Worm (Caenorhabditis elegans): ENCODE results near the gene unc-105.
A peak's percentile ranks its signal among the peaks of the same experiment; 100 is the strongest.

Gene unc-105

DNA sequence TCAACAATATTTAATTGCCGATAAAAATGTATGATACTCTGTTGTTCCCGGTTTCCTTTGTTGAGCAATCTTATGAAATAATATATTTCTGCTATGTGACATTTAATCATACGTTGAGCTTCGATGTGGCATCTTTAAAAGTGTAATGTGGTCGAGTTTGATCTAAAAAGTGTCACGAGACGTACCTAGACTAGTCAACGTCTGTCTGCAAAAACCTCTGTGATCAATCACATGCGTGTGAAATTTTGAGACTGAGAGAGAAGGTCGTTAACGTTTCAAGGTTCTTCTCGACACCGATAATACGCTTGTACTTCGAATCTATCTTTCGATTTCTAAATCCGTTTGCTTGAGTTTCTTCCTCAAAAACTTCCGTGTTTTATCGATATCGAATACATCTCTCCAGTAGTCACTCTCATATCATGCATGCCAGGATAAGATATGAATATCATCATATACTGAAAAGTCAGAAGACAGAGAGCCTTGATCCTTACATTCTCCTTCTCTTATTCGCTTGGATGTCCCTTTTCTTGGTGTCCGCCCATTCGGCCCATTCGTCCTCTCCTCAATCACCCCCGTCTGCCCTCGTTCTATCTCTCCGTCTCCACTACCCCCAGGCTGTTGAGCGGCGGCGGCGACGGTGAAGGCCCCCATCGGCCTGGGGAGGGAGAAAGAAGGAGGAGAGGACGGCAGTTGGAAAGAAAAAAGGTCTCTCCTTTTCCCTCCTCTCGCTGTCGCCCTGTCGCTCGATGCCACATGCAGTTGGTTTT, 12.2 kb downstream of the unc-105 start (continued):
- TF ChIP-seq dmd-4 (tag; optimal IDR thresholded peaks at IDR 0.05; ENCODE audit: borderline replicate concordance) (no peak), tbx-2 (tag; optimal IDR thresholded peaks at IDR 0.05) (peak; percentile 40), hlh-15 (tag; optimal IDR thresholded peaks at IDR 0.05) (no peak), Y22D7AL.16 (tag; optimal IDR thresholded peaks at IDR 0.05) (no peak), unc-42 (tag; optimal IDR thresholded peaks at IDR 0.05) (peak; percentile 1), ceh-14 (tag; optimal IDR thresholded peaks at IDR 0.05) (peak; percentile 30), F13H6.1 (tag; optimal IDR thresholded peaks at IDR 0.05) (peak; percentile 19), ceh-9 (tag; optimal IDR thresholded peaks at IDR 0.05) (no peak), ceh-6 (GFP tag; optimal IDR thresholded peaks at IDR 0.05) (no peak), ceh-31 (tag; optimal IDR thresholded peaks at IDR 0.05) (peak; percentile 66), che-1 (tag; optimal IDR thresholded peaks at IDR 0.05) (peak; percentile 57), pax-1 (tag; optimal IDR thresholded peaks at IDR 0.05) (no peak), fax-1 (tag; optimal IDR thresholded peaks at IDR 0.05) (no peak), madf-2 (tag; optimal IDR thresholded peaks at IDR 0.05) (no peak), hlh-8 (tag; optimal IDR thresholded peaks at IDR 0.05) (peak; percentile 12), ceh-19 (GFP tag; optimal IDR thresholded peaks at IDR 0.05) (no peak), ceh-22 (tag; optimal IDR thresholded peaks at IDR 0.05) (no peak), ama-1 (optimal IDR thresholded peaks at IDR 0.05) (no peak), pag-3 (tag; optimal IDR thresholded peaks at IDR 0.05; ENCODE audit: borderline replicate concordance) (no peak), elt-2 (tag; optimal IDR thresholded peaks at IDR 0.05) (no peak), unc-86 (tag; optimal IDR thresholded peaks at IDR 0.05) (no peak), nhr-232 (tag; optimal IDR thresholded peaks at IDR 0.05) (peak; percentile 39), sox-2 (GFP tag; IDR thresholded peaks at IDR 0.05) (no peak), ref-2 (tag; optimal IDR thresholded peaks at IDR 0.05) (peak; percentile 45), ceh-34 (tag; optimal IDR thresholded peaks at IDR 0.05) (peak; percentile 63), ttx-3 (tag; optimal IDR thresholded peaks at IDR 0.05) (peak; percentile 17), ets-4 (tag; optimal IDR thresholded peaks at IDR 0.05) (no peak), sox-4 (tag; optimal IDR thresholded peaks at IDR 0.05) (peak; percentile 63), pha-2 (tag; optimal IDR thresholded peaks at IDR 0.05) (peak; percentile 1), T23F11.4 (GFP tag; optimal IDR thresholded peaks at IDR 0.05) (peak; percentile 57), gmeb-2 (tag; optimal IDR thresholded peaks at IDR 0.05) (no peak), tbx-7 (tag; optimal IDR thresholded peaks at IDR 0.05) (no peak), ahr-1 (tag; optimal IDR thresholded peaks at IDR 0.05) (no peak), fkh-10 (GFP tag; optimal IDR thresholded peaks at IDR 0.05) (no peak), ceh-24 (tag; optimal IDR thresholded peaks at IDR 0.05) (no peak), ceh-30 (tag; optimal IDR thresholded peaks at IDR 0.05) (no peak), zip-5 (tag; optimal IDR thresholded peaks at IDR 0.05) (no peak), rnt-1 (tag; optimal IDR thresholded peaks at IDR 0.05) (peak; percentile 25), K09A11.1 (tag; optimal IDR thresholded peaks at IDR 0.05; ENCODE audit: insufficient read depth) (no peak), hlh-30 (tag; optimal IDR thresholded peaks at IDR 0.05; ENCODE audit: insufficient read depth) (peak; percentile 10), elt-4 (tag; optimal IDR thresholded peaks at IDR 0.05) (no peak), fkh-6 (tag; optimal IDR thresholded peaks at IDR 0.05) (peak; percentile 43), lin-11 (tag; optimal IDR thresholded peaks at IDR 0.05) (peak; percentile 33), dve-1 (tag; optimal IDR thresholded peaks at IDR 0.05) (no peak), ztf-16 (tag; optimal IDR thresholded peaks at IDR 0.05) (no peak)

Measured in whole organism, late embryonic.